Fruit fly (Drosophila melanogaster): Measurements from ENCODE around the gene CG34183.

CG34183 gene

DNA sequence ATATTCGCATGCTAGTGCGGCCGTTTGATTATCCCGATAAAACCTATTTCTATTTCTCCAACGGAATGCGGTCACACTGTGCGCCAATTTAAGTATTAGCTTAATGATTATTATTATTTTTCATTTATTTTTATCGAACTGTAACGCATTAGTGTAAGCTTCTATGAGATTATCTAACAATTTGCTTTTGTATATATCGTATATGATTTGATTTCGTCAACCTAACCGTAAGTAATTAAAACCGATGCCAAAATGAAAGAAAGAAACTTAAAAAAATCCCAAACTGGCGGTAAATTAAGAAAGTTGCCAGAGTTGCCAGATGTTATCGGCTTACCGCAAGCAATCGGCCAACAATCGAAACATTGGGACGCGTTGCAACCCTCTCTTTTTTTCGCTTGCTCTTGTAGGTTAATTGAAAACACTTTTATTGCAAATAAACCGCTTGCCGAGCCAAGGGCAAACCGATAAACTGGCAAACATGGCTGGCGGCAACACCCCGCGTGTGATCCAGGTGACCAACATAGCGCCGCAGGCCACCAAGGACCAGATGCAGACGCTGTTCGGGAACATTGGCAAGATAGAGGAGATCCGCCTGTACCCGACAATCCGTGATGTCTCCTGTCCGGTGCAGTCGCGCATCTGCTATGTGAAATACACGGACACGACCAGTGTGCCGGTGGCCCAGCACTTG lies 22.1 kb upstream of the CG34183 start, which contains the start of the genes Etl1 and Srp54:
Gene Etl1 (minus strand): TSS at position 39 of the 691 bp plus-strand sequence.
Gene Srp54 (plus strand): TSS at position 342 of the 691 bp plus-strand sequence.
- TF ChIP-seq ttk (optimal IDR thresholded peaks at IDR 0.05) (no peak), h (optimal IDR thresholded peaks at IDR 0.05) (no peak), Myc (optimal IDR thresholded peaks at IDR 0.05) (no peak), insv (optimal IDR thresholded peaks at IDR 0.05) (no peak), psq (optimal IDR thresholded peaks at IDR 0.05) (no peak), Sin3A (optimal IDR thresholded peaks at IDR 0.05) (no peak)

DNA sequence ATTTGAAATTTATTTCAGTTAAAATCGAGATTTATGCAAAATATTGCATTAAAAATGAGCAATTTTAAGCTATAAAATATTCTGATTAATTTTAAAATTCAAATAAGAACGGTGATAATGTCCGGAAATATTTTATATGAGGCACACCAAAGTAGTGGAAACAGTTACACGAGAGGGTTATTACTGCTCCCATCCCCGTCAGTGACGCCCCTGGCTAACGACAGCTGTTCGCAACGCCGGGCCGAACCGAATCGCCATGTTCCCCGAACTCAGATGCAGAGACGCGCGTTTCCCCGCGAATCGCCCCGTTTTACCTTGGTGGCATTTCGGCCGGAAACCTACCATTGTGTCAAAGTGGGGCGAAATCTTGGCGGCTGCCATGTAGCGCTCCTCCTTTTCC lies 21.2 kb upstream of the CG34183 start:
- TF ChIP-seq insv (optimal IDR thresholded peaks at IDR 0.05) = no peak
- TF ChIP-seq psq (optimal IDR thresholded peaks at IDR 0.05) = no peak
- no peak for TF ChIP-seq Sin3A (optimal IDR thresholded peaks at IDR 0.05)
- no peak for TF ChIP-seq h (optimal IDR thresholded peaks at IDR 0.05)
- no peak for TF ChIP-seq ttk (optimal IDR thresholded peaks at IDR 0.05)
- TF ChIP-seq Myc (optimal IDR thresholded peaks at IDR 0.05) = no peak

DNA sequence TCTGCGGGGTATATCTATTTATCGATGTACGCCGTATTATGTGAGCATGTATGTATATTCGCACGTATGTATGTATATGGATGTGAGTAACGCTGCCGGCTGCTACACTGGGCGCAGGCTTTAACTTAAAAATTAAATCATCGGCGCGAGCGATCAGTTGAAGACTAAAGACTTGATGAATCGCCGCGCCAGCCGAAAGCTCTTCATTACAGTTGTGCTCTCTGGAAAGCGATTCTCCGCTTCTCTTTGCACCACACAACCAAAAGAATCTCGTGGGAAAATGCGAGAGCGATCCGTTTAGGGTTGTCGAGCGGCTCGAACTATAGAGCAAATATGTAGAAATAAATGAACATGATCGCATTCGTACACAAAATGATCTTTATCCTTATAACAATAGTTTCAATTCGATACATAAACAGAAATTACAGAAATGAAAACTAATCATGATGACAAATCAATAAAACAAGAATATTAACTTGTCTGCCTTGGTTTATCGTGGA lies 17.9 kb upstream of the CG34183 start, which contains the start of gene CG13124:
Gene CG13124 (minus strand): TSS at position 166 of the 500 bp plus-strand sequence.
- TF ChIP-seq insv (optimal IDR thresholded peaks at IDR 0.05) (no peak), Myc (optimal IDR thresholded peaks at IDR 0.05) (no peak), psq (optimal IDR thresholded peaks at IDR 0.05) (no peak), h (optimal IDR thresholded peaks at IDR 0.05) (no peak), ttk (optimal IDR thresholded peaks at IDR 0.05) (no peak), Sin3A (optimal IDR thresholded peaks at IDR 0.05) (no peak)

DNA sequence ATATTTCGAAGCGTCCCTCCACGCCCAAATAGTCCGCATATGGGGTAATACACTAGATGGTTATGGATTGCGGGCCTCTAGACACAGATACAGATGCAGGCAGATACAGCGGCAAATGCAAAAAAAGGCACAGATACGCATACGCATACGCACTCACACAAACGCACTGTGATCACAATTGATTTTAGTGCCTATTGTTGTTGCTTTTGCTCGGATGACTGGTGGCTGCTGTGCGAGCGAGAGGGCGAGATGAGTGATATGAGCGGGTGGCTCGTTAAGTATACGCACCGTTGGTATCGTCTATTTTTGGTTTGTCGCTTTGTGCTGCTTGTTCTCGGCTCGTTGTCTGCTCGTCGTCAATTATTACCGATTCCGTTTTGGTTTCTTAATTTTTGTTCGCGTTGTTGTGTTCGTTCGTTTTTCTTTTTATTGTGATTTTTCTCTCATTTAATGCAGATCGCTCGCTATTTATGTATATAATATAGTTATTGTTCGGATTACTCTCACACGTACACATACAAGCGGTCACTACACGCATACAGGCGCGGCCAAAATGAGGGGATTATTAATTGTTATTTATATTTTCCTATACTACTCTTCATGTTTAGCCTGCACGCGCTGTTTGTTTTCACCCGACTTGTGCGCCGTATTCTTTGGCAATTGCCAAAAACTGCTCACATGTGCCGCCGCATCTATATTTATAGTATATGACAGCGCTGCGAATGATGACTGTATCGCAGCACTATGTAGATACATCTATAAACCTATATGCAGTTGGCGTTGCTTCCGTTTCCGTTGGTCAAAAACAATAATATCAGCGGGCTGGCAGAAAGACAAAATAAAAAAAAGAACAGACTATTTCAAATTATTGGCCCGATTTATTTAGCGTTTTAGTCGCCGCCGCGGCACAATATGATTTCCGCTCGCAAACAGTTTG lies 17.0 kb upstream of the CG34183 start:
- no peak for TF ChIP-seq insv (optimal IDR thresholded peaks at IDR 0.05)
- TF ChIP-seq Myc (optimal IDR thresholded peaks at IDR 0.05) = no peak
- no peak for TF ChIP-seq ttk (optimal IDR thresholded peaks at IDR 0.05)
- TF ChIP-seq psq (optimal IDR thresholded peaks at IDR 0.05) = no peak
- no peak for TF ChIP-seq h (optimal IDR thresholded peaks at IDR 0.05)
- no peak for TF ChIP-seq Sin3A (optimal IDR thresholded peaks at IDR 0.05)

DNA sequence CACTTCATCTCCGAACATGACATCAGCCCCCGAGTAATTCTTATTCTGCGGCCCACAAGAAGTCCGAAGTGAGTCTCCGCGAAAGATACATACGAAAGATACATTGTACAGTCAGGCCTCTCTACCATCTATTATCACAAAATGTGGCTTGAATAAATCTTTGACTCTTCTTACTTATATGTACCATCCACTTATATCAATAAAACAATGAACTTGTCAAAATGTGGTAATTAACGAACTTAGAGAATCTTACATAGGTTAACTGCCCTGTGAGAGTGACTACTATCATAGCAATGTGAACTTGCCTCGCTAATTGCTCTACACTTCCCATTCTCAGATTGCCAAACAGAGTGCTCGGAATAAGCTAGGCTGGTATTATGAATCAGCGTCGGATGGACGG lies 16.1 kb upstream of the CG34183 start:
- TF ChIP-seq insv (optimal IDR thresholded peaks at IDR 0.05) (no peak), h (optimal IDR thresholded peaks at IDR 0.05) (no peak), Myc (optimal IDR thresholded peaks at IDR 0.05) (no peak), psq (optimal IDR thresholded peaks at IDR 0.05) (no peak), Sin3A (optimal IDR thresholded peaks at IDR 0.05) (no peak), ttk (optimal IDR thresholded peaks at IDR 0.05) (no peak)

DNA sequence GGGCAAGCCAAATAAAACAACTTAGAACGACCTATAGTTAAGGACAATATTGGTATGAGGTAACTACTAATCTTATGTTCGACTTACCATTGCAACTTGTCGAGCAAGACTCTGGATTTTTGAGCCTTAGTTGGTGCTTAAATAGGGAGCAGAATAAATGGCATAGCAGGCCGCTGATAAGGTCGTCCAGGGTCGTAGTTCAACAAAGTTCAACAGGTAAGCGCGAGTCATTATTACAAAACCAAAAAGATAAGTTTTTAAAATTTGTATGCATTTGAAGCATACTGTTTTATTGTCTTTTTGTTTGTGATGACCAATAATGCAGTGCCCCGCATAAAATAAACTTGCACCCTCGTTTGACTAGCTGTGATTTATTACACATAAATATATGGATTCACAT lies 12.5 kb upstream of the CG34183 start, which contains the start of gene Muc30E:
Gene Muc30E (minus strand): TSS at position 101 of the 400 bp plus-strand sequence.
- TF ChIP-seq insv (optimal IDR thresholded peaks at IDR 0.05) (no peak), Myc (optimal IDR thresholded peaks at IDR 0.05) (no peak), ttk (optimal IDR thresholded peaks at IDR 0.05) (no peak), Sin3A (optimal IDR thresholded peaks at IDR 0.05) (no peak), psq (optimal IDR thresholded peaks at IDR 0.05) (no peak), h (optimal IDR thresholded peaks at IDR 0.05) (no peak)

DNA sequence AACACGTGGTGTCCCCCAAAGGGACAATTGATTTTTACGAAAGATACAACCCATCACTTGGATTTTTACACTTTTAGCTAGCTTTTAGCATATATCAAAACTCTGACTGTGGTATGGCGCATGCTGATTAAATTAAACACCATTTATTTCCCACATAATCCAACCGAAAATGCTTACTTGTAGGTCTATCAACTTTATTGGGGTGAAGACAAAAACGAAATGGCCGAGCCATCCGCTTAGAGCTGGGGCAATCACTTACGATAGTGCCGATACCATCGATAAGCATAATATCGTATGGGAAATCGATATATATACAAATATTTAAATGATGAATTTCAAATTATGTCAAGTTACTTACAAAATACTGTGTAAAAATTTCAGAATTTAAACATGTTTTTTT lies 6.7 kb upstream of the CG34183 start, which contains the start of gene RpS2:
Gene RpS2 (minus strand): TSS at position 257 of the 400 bp plus-strand sequence.
- TF ChIP-seq Sin3A (optimal IDR thresholded peaks at IDR 0.05) (no peak), psq (optimal IDR thresholded peaks at IDR 0.05) (no peak), h (optimal IDR thresholded peaks at IDR 0.05) (no peak), ttk (optimal IDR thresholded peaks at IDR 0.05) (no peak), Myc (optimal IDR thresholded peaks at IDR 0.05) (no peak), insv (optimal IDR thresholded peaks at IDR 0.05) (no peak)

DNA sequence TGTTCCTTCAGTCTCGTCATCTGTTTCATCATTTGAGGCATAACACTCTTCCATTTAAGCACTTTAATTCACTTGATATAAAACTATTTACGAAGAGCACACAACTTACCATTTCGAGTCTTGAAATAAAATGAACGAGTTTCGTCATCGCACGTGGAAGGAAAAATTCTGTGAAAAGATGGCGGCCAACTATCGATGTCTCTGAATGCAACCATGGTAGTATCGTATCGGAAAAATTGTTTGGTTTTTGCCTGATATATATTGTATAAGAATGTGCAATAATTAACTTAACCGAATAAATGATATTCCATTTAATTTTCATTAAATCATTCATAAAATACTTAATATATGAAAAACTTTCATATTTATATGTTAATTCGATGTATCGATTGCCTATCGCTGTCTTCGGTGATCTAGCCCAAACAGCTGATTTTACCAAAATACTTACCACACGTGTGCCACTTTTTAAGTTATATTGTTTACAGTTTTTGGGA lies 4.3 kb upstream of the CG34183 start, which contains the start of gene Bka:
Gene Bka (plus strand): TSS at position 417 of the 494 bp plus-strand sequence.
- no peak for TF ChIP-seq Sin3A (optimal IDR thresholded peaks at IDR 0.05)

DNA sequence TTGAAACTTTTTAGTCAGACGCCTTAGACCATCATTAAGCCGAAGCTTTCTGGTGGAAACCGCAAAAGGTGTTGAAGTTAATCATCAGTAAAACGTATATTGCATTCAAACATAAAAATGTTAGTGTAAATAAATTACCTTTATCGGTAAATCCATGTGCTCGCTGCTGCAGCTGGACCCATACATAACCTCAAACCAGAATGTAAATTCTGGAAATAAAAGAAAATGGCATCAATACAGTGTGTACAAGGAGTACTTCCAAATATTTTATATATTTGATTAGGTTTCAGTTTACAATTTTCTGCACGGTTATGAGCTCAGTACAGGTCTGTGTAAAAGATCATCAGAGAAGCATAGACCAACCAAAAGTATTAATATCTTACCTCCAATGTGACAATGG lies 3.6 kb upstream of the CG34183 start:
- TF ChIP-seq psq (optimal IDR thresholded peaks at IDR 0.05) (no peak), Myc (optimal IDR thresholded peaks at IDR 0.05) (no peak), ttk (optimal IDR thresholded peaks at IDR 0.05) (no peak), insv (optimal IDR thresholded peaks at IDR 0.05) (no peak), h (optimal IDR thresholded peaks at IDR 0.05) (no peak), Sin3A (optimal IDR thresholded peaks at IDR 0.05) (no peak)

DNA sequence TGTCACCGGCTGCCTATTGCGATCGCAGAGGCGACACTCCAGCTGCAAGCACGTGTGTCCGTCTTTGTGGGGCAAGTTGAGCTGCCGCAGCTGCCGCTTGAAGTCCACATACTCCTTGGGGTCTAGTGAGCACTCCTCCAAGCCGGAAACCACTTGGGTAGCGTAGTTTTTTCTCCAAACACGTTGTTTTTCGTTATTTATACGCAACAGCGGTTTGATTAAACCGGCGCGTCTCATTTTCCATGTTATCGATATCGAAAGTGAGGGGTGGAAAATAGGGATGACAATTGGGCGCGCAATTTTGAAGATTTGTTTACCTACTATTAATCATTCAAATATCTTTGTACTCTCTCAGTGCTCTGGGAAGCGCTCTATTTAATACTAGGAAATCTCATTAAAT lies 2.6 kb upstream of the CG34183 start, which contains the start of gene mtDNA-helicase:
Gene mtDNA-helicase (minus strand): TSS at position 264 of the 400 bp plus-strand sequence.
- TF ChIP-seq insv (optimal IDR thresholded peaks at IDR 0.05) (no peak), psq (optimal IDR thresholded peaks at IDR 0.05) (no peak), Sin3A (optimal IDR thresholded peaks at IDR 0.05) (no peak), Myc (optimal IDR thresholded peaks at IDR 0.05) (no peak), ttk (optimal IDR thresholded peaks at IDR 0.05) (no peak), h (optimal IDR thresholded peaks at IDR 0.05) (no peak)

DNA sequence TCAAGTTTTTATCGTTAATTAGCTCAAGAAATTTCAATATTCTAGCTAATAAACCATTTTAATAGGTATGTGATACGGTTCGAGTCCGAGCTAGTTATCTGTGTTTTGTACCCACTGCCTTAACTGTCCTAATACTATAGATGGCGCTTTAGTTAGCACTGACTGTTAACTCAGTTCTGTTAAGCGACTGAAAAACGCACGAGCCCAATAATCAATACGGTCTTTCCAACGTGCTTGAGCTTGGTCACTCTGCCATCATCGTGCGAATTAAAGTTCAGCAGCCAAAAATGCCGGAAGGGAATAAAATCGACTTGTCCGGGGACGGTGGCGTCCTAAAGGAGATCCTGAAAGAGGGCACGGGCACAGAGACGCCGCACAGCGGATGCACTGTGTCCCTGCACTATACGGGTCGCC lies 2.7 kb downstream of the CG34183 start, which contains the start of gene Fkbp59:
Gene Fkbp59 (plus strand): TSS at position 150 of the 414 bp plus-strand sequence.
- TF ChIP-seq insv (optimal IDR thresholded peaks at IDR 0.05) (no peak), psq (optimal IDR thresholded peaks at IDR 0.05) (no peak), Sin3A (optimal IDR thresholded peaks at IDR 0.05) (no peak), h (optimal IDR thresholded peaks at IDR 0.05) (no peak), ttk (optimal IDR thresholded peaks at IDR 0.05) (no peak), Myc (optimal IDR thresholded peaks at IDR 0.05) (no peak)
